Fruit fly (Drosophila melanogaster) whole organism, embryonic: ENCODE results near the gene CG8907.

Experiments
- BEAF-32 ChIP-seq: fragments of 200-800 bp; sonication (Bioruptor generic); optimal IDR thresholded peaks from 3 replicates; lab custom pipeline; 2017; ENCODE audit warnings: missing biosample characterization, missing genetic modification characterization, mild to moderate bottlenecking, moderate library complexity, missing genetic modification reagents
- CG10267 ChIP-seq: fragments of 200-800 bp; sonication (Bioruptor generic); optimal IDR thresholded peaks from 2 replicates; lab custom pipeline; 2018; ENCODE audit warnings: missing biosample characterization, mild to moderate bottlenecking, missing genetic modification characterization, moderate library complexity
- CG10979 ChIP-seq: fragments of 200-800 bp; sonication (Bioruptor generic); optimal IDR thresholded peaks from 2 replicates; lab custom pipeline; 2018; ENCODE audit warnings: missing biosample characterization, mild to moderate bottlenecking, missing genetic modification characterization, moderate library complexity
- CG12236 ChIP-seq: fragments of 200-800 bp; sonication (Bioruptor generic); optimal IDR thresholded peaks from 2 replicates; lab custom pipeline; 2016; ENCODE audit warnings: missing biosample characterization, missing genetic modification characterization
- CG13287 ChIP-seq: fragments of 200-800 bp; sonication (Bioruptor generic); IDR thresholded peaks from 2 replicates; pipeline ENCODE4 v1.3.6; 2022; ENCODE audit warnings: missing biosample characterization, missing genetic modification characterization; ENCODE audit not compliant: partially characterized antibody
- CG13775 ChIP-seq: fragments of 200-800 bp; sonication (Bioruptor generic); optimal IDR thresholded peaks from 3 replicates; lab custom pipeline; 2017; ENCODE audit warnings: missing biosample characterization, mild to moderate bottlenecking, missing genetic modification characterization
- CG15601 ChIP-seq: fragments of 200-800 bp; sonication (Bioruptor generic); optimal IDR thresholded peaks from 3 replicates; lab custom pipeline; 2019; ENCODE audit warnings: missing biosample characterization, mild to moderate bottlenecking, missing genetic modification characterization, moderate library complexity
- CG17568 ChIP-seq: fragments of 200-800 bp; sonication (Bioruptor generic); optimal IDR thresholded peaks from 2 replicates; lab custom pipeline; 2018; ENCODE audit warnings: missing biosample characterization, mild to moderate bottlenecking, missing genetic modification characterization, moderate library complexity
- CG1792 ChIP-seq: fragments of 200-800 bp; sonication (Bioruptor generic); optimal IDR thresholded peaks from 2 replicates; lab custom pipeline; 2016; ENCODE audit warnings: missing biosample characterization, missing genetic modification characterization
- CG31365 ChIP-seq: fragments of 200-800 bp; sonication (Bioruptor generic); optimal IDR thresholded peaks from 2 replicates; lab custom pipeline; 2018; ENCODE audit warnings: missing biosample characterization, mild to moderate bottlenecking, missing genetic modification characterization
- CG4360 ChIP-seq: fragments of 200-800 bp; sonication (Bioruptor generic); IDR thresholded peaks from 2 replicates; pipeline ENCODE4 v1.3.6; 2022; ENCODE audit warnings: missing biosample characterization, missing genetic modification characterization
- CG6791 ChIP-seq: fragments of 200-800 bp; sonication (Bioruptor generic); IDR thresholded peaks from 3 replicates; pipeline ENCODE4 v1.3.6; 2022; ENCODE audit warnings: missing biosample characterization, missing genetic modification characterization; ENCODE audit not compliant: partially characterized antibody
- CG8089 ChIP-seq: fragments of 200-800 bp; sonication (Bioruptor generic); optimal IDR thresholded peaks from 3 replicates; lab custom pipeline; 2016; ENCODE audit warnings: missing biosample characterization, missing genetic modification characterization
- Chrac-16 ChIP-seq: fragments of 200-800 bp; sonication (Bioruptor generic); optimal IDR thresholded peaks from 3 replicates; lab custom pipeline; 2016; ENCODE audit warnings: missing biosample characterization, missing genetic modification characterization
- Dref ChIP-seq: fragments of 200-800 bp; sonication (Bioruptor generic); IDR thresholded peaks from 2 replicates; pipeline ENCODE4 v1.3.6; 2022; ENCODE audit warnings: missing biosample characterization, missing genetic modification characterization
- Eip74EF ChIP-seq, 2 experiments: fragments of 200-800 bp in 1 of 2; fragments of >200 bp in 1 of 2; sonication (Bioruptor generic) in 1 of 2; optimal IDR thresholded peaks; 2 replicates each; lab custom pipeline; 2017 to 2019; ENCODE audit warnings: missing biosample characterization in 2 of 2, missing genetic modification characterization in 2 of 2, mild to moderate bottlenecking in 1 of 2, moderate library complexity in 1 of 2
- MTF-1 ChIP-seq: fragments of 200-800 bp; sonication (Bioruptor generic); optimal IDR thresholded peaks from 2 replicates; lab custom pipeline; 2018; ENCODE audit warnings: missing biosample characterization, mild to moderate bottlenecking, missing genetic modification characterization, borderline replicate concordance
- NC2β ChIP-seq: fragments of 200-800 bp; sonication (Bioruptor generic); optimal IDR thresholded peaks from 2 replicates; lab custom pipeline; 2016; ENCODE audit warnings: missing biosample characterization, missing genetic modification characterization
- Nf-YB ChIP-seq: fragments of 200-800 bp; sonication (Bioruptor generic); optimal IDR thresholded peaks from 3 replicates; lab custom pipeline; 2019; ENCODE audit warnings: missing biosample characterization, mild to moderate bottlenecking, missing genetic modification characterization, moderate library complexity
- Tbp ChIP-seq: fragments of >200 bp; optimal IDR thresholded peaks from 2 replicates; lab custom pipeline; 2018; ENCODE audit warnings: missing biosample characterization, missing genetic modification characterization
- ac ChIP-seq: fragments of 200-800 bp; sonication (Bioruptor generic); optimal IDR thresholded peaks from 3 replicates; lab custom pipeline; 2017; ENCODE audit warnings: missing biosample characterization, mild to moderate bottlenecking, missing genetic modification characterization
- ash1 ChIP-seq: fragments of 200-800 bp; sonication (Bioruptor generic); optimal IDR thresholded peaks from 2 replicates; lab custom pipeline; 2018; ENCODE audit warnings: missing biosample characterization, mild to moderate bottlenecking, missing genetic modification characterization
- bbx ChIP-seq: fragments of 200-800 bp; sonication (Bioruptor generic); IDR thresholded peaks from 2 replicates; pipeline ENCODE4 v1.3.6; 2022; ENCODE audit warnings: missing biosample characterization, missing genetic modification characterization; ENCODE audit not compliant: partially characterized antibody
- bsh ChIP-seq, 2 experiments: fragments of 200-800 bp; sonication (Bioruptor generic); optimal IDR thresholded peaks; 2 replicates each; lab custom pipeline; 2017 to 2018; ENCODE audit warnings: mild to moderate bottlenecking in 2 of 2, missing biosample characterization in 2 of 2, missing genetic modification characterization in 2 of 2, moderate library complexity in 1 of 2
- chif ChIP-seq, 2 experiments: fragments of 200-800 bp; sonication (Bioruptor generic); optimal IDR thresholded peaks; 3 replicates each; lab custom pipeline; 2016; ENCODE audit warnings: missing biosample characterization in 2 of 2, missing genetic modification characterization in 2 of 2
- crc ChIP-seq: fragments of 200-800 bp; sonication (Bioruptor generic); optimal IDR thresholded peaks from 2 replicates; lab custom pipeline; 2016; ENCODE audit warnings: missing biosample characterization, missing genetic modification characterization
- crp ChIP-seq, 2 experiments: fragments of 200-800 bp; sonication (Bioruptor generic); optimal IDR thresholded peaks; 2 replicates in 1 of 2; 3 replicates in 1 of 2; lab custom pipeline; 2017; ENCODE audit warnings: missing biosample characterization in 2 of 2, missing genetic modification characterization in 2 of 2, mild to moderate bottlenecking in 1 of 2, moderate library complexity in 1 of 2
- ewg ChIP-seq: fragments of 200-800 bp; sonication (Bioruptor generic); optimal IDR thresholded peaks from 3 replicates; lab custom pipeline; 2017; ENCODE audit warnings: mild to moderate bottlenecking, missing biosample characterization, missing genetic modification reagents, missing genetic modification characterization
- fd3F ChIP-seq: fragments of 200-800 bp; sonication (Bioruptor generic); optimal IDR thresholded peaks from 2 replicates; lab custom pipeline; 2018; ENCODE audit warnings: missing biosample characterization, mild to moderate bottlenecking, missing genetic modification characterization, moderate library complexity
- grau ChIP-seq: fragments of 200-800 bp; optimal IDR thresholded peaks from 3 replicates; lab custom pipeline; 2019; ENCODE audit warnings: missing biosample characterization, mild to moderate bottlenecking, missing genetic modification characterization, moderate library complexity
- hbn ChIP-seq: fragments of 200-800 bp; sonication (Bioruptor generic); IDR thresholded peaks from 2 replicates; pipeline ENCODE4 v1.3.6; 2022; ENCODE audit warnings: missing biosample characterization, missing genetic modification characterization; ENCODE audit not compliant: partially characterized antibody
- knrl ChIP-seq: fragments of 200-800 bp; sonication (Bioruptor generic); IDR thresholded peaks from 3 replicates; pipeline ENCODE4 v1.3.6; 2022; ENCODE audit warnings: missing biosample characterization, missing genetic modification characterization; ENCODE audit not compliant: partially characterized antibody
- lab ChIP-seq: fragments of 200-800 bp; sonication (Bioruptor generic); optimal IDR thresholded peaks from 3 replicates; lab custom pipeline; 2017; ENCODE audit warnings: missing biosample characterization, missing genetic modification characterization, mild to moderate bottlenecking, moderate library complexity, missing genetic modification reagents
- lmd ChIP-seq: fragments of 200-800 bp; sonication (Bioruptor generic); IDR thresholded peaks from 2 replicates; pipeline ENCODE4 v1.3.6; 2022; ENCODE audit warnings: missing biosample characterization, missing genetic modification characterization
- luna ChIP-seq: fragments of 200-800 bp; sonication (Bioruptor generic); optimal IDR thresholded peaks from 2 replicates; lab custom pipeline; 2016; ENCODE audit warnings: missing biosample characterization, missing genetic modification characterization
- pita ChIP-seq: fragments of 200-800 bp; sonication (Bioruptor generic); optimal IDR thresholded peaks from 2 replicates; lab custom pipeline; 2017; ENCODE audit warnings: missing biosample characterization, mild to moderate bottlenecking, missing genetic modification characterization
- pnt ChIP-seq: fragments of 200-800 bp; sonication (Bioruptor generic); optimal IDR thresholded peaks from 3 replicates; lab custom pipeline; 2016; ENCODE audit warnings: missing biosample characterization, missing genetic modification characterization
- pros ChIP-seq: fragments of 200-800 bp; sonication (Bioruptor generic); optimal IDR thresholded peaks from 3 replicates; lab custom pipeline; 2019; ENCODE audit warnings: missing biosample characterization, mild to moderate bottlenecking, missing genetic modification characterization, moderate library complexity
- ranshi ChIP-seq: fragments of 200-800 bp; sonication (Bioruptor generic); IDR thresholded peaks from 2 replicates; pipeline ENCODE4 v1.3.6; 2022; ENCODE audit warnings: missing biosample characterization, missing genetic modification characterization
- rib ChIP-seq: fragments of 200-800 bp; sonication (Bioruptor generic); IDR thresholded peaks from 2 replicates; pipeline ENCODE4 v1.3.6; 2022; ENCODE audit warnings: missing biosample characterization, missing genetic modification characterization
- ro ChIP-seq: fragments of 200-800 bp; sonication (Bioruptor generic); IDR thresholded peaks from 2 replicates; pipeline ENCODE4 v1.3.6; 2022; ENCODE audit warnings: missing biosample characterization, missing genetic modification characterization
- trem ChIP-seq: fragments of 200-800 bp; optimal IDR thresholded peaks from 3 replicates; lab custom pipeline; 2019; ENCODE audit warnings: missing biosample characterization, mild to moderate bottlenecking, missing genetic modification characterization, moderate library complexity
- unc-4 ChIP-seq: fragments of 200-800 bp; sonication (Bioruptor generic); IDR thresholded peaks from 2 replicates; pipeline ENCODE4 v1.3.6; 2022; ENCODE audit warnings: missing biosample characterization, missing genetic modification characterization; ENCODE audit not compliant: partially characterized antibody
- unpg ChIP-seq: fragments of 200-800 bp; sonication (Bioruptor generic); optimal IDR thresholded peaks from 3 replicates; lab custom pipeline; 2018; ENCODE audit warnings: missing biosample characterization, mild to moderate bottlenecking, missing genetic modification characterization, moderate library complexity
- vfl ChIP-seq: fragments of 200-800 bp; sonication (Bioruptor generic); optimal IDR thresholded peaks from 2 replicates; lab custom pipeline; 2016; ENCODE audit warnings: missing biosample characterization, missing genetic modification characterization

Gene CG8907

dm6 chr3R:17039993-17040807, 32.1 kb downstream of the CG8907 start, which contains the start of the genes CG18213 and Trm7-32 (continued):
- no peak for TF ChIP-seq CG12236 (GFP tag; lab: Kevin White, UChicago)
- TF ChIP-seq Dref (GFP tag; lab: Robert Waterston, UW) = peak; percentile 87
- TF ChIP-seq grau (tag; lab: Kevin White, UChicago) = no peak
- TF ChIP-seq pnt (GFP tag; lab: Kevin White, UChicago) = no peak
- TF ChIP-seq CG13775 (GFP tag; lab: Kevin White, UChicago) = peak; percentile 17
- peak; percentile 87 for TF ChIP-seq CG6791 (GFP tag; lab: Robert Waterston, UW)
- TF ChIP-seq luna = peak; percentile 3
- TF ChIP-seq CG10979 (tag; lab: Kevin White, UChicago) = peak; percentile 18
- TF ChIP-seq ranshi (GFP tag; lab: Robert Waterston, UW) = 0 out of 2 replicates have a peak, but pooled peaks have one; percentile 10
- peak; percentile 86 for TF ChIP-seq CG13287
- TF ChIP-seq bbx = peak; percentile 89
- peak; percentile 84 for TF ChIP-seq knrl

DNA sequence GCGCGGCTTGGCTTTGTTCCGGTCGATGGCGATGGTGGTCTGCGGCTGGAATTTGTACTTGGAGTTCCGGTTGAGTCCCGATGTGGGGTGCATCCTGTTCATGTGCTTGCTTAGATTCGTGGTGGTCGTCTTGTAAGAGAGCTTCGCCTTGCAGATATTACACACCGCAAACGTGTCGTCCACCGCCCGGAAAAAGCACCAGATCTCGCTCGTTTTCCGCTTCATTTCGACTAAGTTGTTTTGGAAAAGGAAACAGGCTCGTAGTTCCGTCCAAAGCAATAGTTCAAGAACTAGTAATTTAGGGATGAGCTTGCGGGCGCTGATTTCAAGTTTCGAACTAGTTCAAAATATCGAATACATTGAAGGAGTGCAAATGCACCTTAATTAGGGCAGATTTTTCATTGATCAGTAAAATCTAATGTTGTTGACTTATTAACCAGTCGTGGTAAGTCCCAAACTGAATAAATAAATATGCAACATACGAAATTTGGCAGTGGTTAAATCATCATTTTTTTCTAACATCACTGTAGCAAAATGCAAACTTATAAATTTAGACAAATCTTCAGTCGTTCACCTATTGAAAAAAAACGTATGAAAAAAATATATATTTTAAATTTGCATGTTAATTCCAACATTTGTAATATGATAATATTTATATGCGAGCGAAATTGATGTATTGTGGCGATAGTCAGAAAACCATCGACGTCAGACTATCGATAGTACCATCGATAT, 34.9 kb downstream of the CG8907 start, which contains the start of the genes bdwf and Patr-1:
Gene bdwf (minus strand): TSS at position 299 of the 732 bp plus-strand sequence.
Gene Patr-1 (plus strand): TSS at position 727 of the 732 bp plus-strand sequence.
- TF ChIP-seq MTF-1 (GFP tag; lab: Kevin White, UChicago) = no peak
- TF ChIP-seq crc = no peak
- TF ChIP-seq CG8089 (GFP tag; lab: Kevin White, UChicago) = no peak
- TF ChIP-seq Eip74EF (GFP tag; optimal IDR thresholded peaks at IDR 0.05; lab: Kevin White, UChicago) = no peak
- no peak for TF ChIP-seq lmd (GFP tag; lab: Robert Waterston, UW)
- TF ChIP-seq CG31365 = no peak
- no peak for TF ChIP-seq Tbp (GFP tag; lab: Kevin White, UChicago)
- TF ChIP-seq fd3F (GFP tag; lab: Kevin White, UChicago) = no peak
- no peak for TF ChIP-seq ewg
- TF ChIP-seq lab (GFP tag; lab: Kevin White, UChicago) = no peak
- no peak for TF ChIP-seq CG17568 (GFP tag; lab: Kevin White, UChicago)
- no peak for TF ChIP-seq Chrac-16 (GFP tag; lab: Kevin White, UChicago)
- peak; percentile 65 for TF ChIP-seq trem (tag; lab: Kevin White, UChicago)
- peak; percentile 95 for TF ChIP-seq BEAF-32 (GFP tag; lab: Kevin White, UChicago)
- TF ChIP-seq CG1792 (GFP tag; lab: Kevin White, UChicago) = no peak
- no peak for TF ChIP-seq pita (GFP tag; lab: Kevin White, UChicago)
- TF ChIP-seq ash1 (GFP tag; lab: Kevin White, UChicago) = no peak
- TF ChIP-seq CG15601 (tag; lab: Kevin White, UChicago) = peak; percentile 33
- peak in 1 of 2 experiments; percentile 6 for TF ChIP-seq crp (GFP tag; optimal IDR thresholded peaks at IDR 0.05; lab: Kevin White, UChicago)
- no peak for TF ChIP-seq ro (GFP tag; lab: Robert Waterston, UW)
- TF ChIP-seq bsh (GFP tag; optimal IDR thresholded peaks at IDR 0.05; lab: Kevin White, UChicago) = no peak
- TF ChIP-seq vfl (GFP tag; lab: Kevin White, UChicago) = no peak
- no peak for TF ChIP-seq pros (GFP tag; lab: Kevin White, UChicago)
- TF ChIP-seq CG4360 = no peak
- peak; percentile 84 for TF ChIP-seq hbn
- no peak for TF ChIP-seq unpg
- no peak for TF ChIP-seq rib
- TF ChIP-seq ac (GFP tag; lab: Kevin White, UChicago) = no peak
- TF ChIP-seq CG10267 (tag; lab: Kevin White, UChicago) = peak; percentile 44
- no peak for TF ChIP-seq Nf-YB
- peak; percentile 88 for TF ChIP-seq unc-4 (GFP tag; lab: Robert Waterston, UW)
- TF ChIP-seq chif (GFP tag; optimal IDR thresholded peaks at IDR 0.05; lab: Kevin White, UChicago) = no peak
- peak; percentile 4 for TF ChIP-seq NC2β
